Worm (Caenorhabditis elegans) whole organism, L4 larva: ENCODE measurements around the gene F01D4.5.
A peak's percentile ranks its signal among the peaks of the same experiment; 100 is the strongest.

Source experiments
- F10B5.3 ChIP-seq: sonication (generic microtip); optimal IDR thresholded peaks from 2 replicates; lab custom pipeline; 2016; ENCODE audit warnings: mild to moderate bottlenecking, missing genetic modification characterization, missing compliant biosample characterization
- F26F4.8 ChIP-seq: fragments of 200-800 bp; sonication (Bioruptor generic); conservative IDR thresholded peaks from 2 replicates; pipeline ENCODE4 v1.3.6; 2022; ENCODE audit warnings: missing genetic modification characterization, missing compliant biosample characterization
- F37D6.2 ChIP-seq: sonication (generic microtip); optimal IDR thresholded peaks from 2 replicates; lab custom pipeline; 2016; ENCODE audit warnings: mild to moderate bottlenecking, missing genetic modification characterization, missing compliant biosample characterization
- F49E8.2 ChIP-seq: sonication (generic microtip); optimal IDR thresholded peaks from 2 replicates; lab custom pipeline; 2016; ENCODE audit warnings: missing compliant biosample characterization, mild to moderate bottlenecking, missing genetic modification characterization, borderline replicate concordance
- T20F7.1 ChIP-seq: fragments of 200-800 bp; sonication (Bioruptor generic); optimal IDR thresholded peaks from 2 replicates; lab custom pipeline; 2018; ENCODE audit warnings: mild to moderate bottlenecking, missing genetic modification characterization, missing compliant biosample characterization
- T26A8.4 ChIP-seq: fragments of 200-800 bp; sonication (Bioruptor generic); IDR thresholded peaks from 2 replicates; pipeline ENCODE4 v1.3.6; 2022; ENCODE audit warnings: missing genetic modification characterization, missing compliant biosample characterization
- Y48G9A.11 ChIP-seq: fragments of 200-800 bp; sonication (Bioruptor generic); IDR thresholded peaks from 2 replicates; pipeline ENCODE4 v1.3.6; 2022; ENCODE audit warnings: missing genetic modification reagents, missing genetic modification characterization, missing compliant biosample characterization
- Y5F2A.4 ChIP-seq: fragments of 200-800 bp; sonication (Bioruptor generic); optimal IDR thresholded peaks from 2 replicates; lab custom pipeline; 2018; ENCODE audit warnings: mild to moderate bottlenecking, missing genetic modification characterization, missing compliant biosample characterization
- Y75B8A.6 ChIP-seq: fragments of 200-800 bp; sonication (Bioruptor generic); IDR thresholded peaks from 2 replicates; pipeline ENCODE4 v1.3.6; 2022; ENCODE audit warnings: missing genetic modification reagents, missing genetic modification characterization, missing compliant biosample characterization
- ZK337.2 ChIP-seq: fragments of 200-800 bp; sonication (Bioruptor generic); IDR thresholded peaks from 2 replicates; pipeline ENCODE4 v1.3.6; 2022; ENCODE audit warnings: missing genetic modification reagents, missing genetic modification characterization, missing compliant biosample characterization
- aha-1 ChIP-seq: fragments of 150-350 bp; peaks from one replicate; lab custom pipeline; 2014; ENCODE audit warnings: missing biosample characterization, missing genetic modification characterization
- arid-1 ChIP-seq: fragments of 200-800 bp; sonication (Bioruptor generic); conservative IDR thresholded peaks from 2 replicates; pipeline ENCODE4 v1.3.6; 2022; ENCODE audit warnings: missing genetic modification reagents, missing genetic modification characterization, missing compliant biosample characterization
- attf-4 ChIP-seq: sonication (generic microtip); optimal IDR thresholded peaks from 3 replicates; lab custom pipeline; 2017; ENCODE audit warnings: missing biosample characterization, missing genetic modification characterization
- ceh-20 ChIP-seq: fragments of 200-800 bp; sonication (Bioruptor generic); IDR thresholded peaks from 2 replicates; pipeline ENCODE4 v1.3.6; 2022; ENCODE audit warnings: missing genetic modification reagents, missing genetic modification characterization, missing compliant biosample characterization
- ceh-28 ChIP-seq: fragments of 150-350 bp; optimal IDR thresholded peaks from 2 replicates; lab custom pipeline; 2014; ENCODE audit warnings: missing biosample characterization, missing genetic modification reagents, missing genetic modification characterization
- ceh-32 ChIP-seq: sonication (generic microtip); optimal IDR thresholded peaks from 2 replicates; lab custom pipeline; 2016; ENCODE audit warnings: mild to moderate bottlenecking, missing genetic modification characterization, missing compliant biosample characterization; ENCODE audit not compliant: poor library complexity
- ceh-82 ChIP-seq: sonication (generic microtip); optimal IDR thresholded peaks from 2 replicates; lab custom pipeline; 2017; ENCODE audit warnings: missing biosample characterization, missing genetic modification characterization
- ctbp-1 ChIP-seq: fragments of 200-800 bp; sonication (Bioruptor generic); IDR thresholded peaks from 2 replicates; pipeline ENCODE4 v1.3.6; 2022; ENCODE audit warnings: missing genetic modification reagents, missing genetic modification characterization, missing compliant biosample characterization
- daf-12 ChIP-seq: fragments of 150-350 bp; optimal IDR thresholded peaks from 2 replicates; lab custom pipeline; 2014; ENCODE audit warnings: missing biosample characterization, missing genetic modification reagents, missing genetic modification characterization
- daf-8 ChIP-seq: fragments of 200-800 bp; sonication (Bioruptor generic); IDR thresholded peaks from 2 replicates; pipeline ENCODE4 v1.3.6; 2022; ENCODE audit warnings: missing genetic modification characterization, missing compliant biosample characterization
- dmd-8 ChIP-seq: fragments of 200-800 bp; sonication (Bioruptor generic); IDR thresholded peaks from 2 replicates; pipeline ENCODE4 v1.3.6; 2022; ENCODE audit warnings: missing genetic modification characterization, missing compliant biosample characterization
- dve-1 ChIP-seq: sonication (generic microtip); optimal IDR thresholded peaks from 2 replicates; lab custom pipeline; 2017; ENCODE audit warnings: antibody characterized with exemption, mild to moderate bottlenecking, missing genetic modification characterization, missing compliant biosample characterization; ENCODE audit not compliant: insufficient read depth
- fkh-10 ChIP-seq: fragments of 150-350 bp; optimal IDR thresholded peaks from 2 replicates; lab custom pipeline; 2014; ENCODE audit warnings: missing biosample characterization, missing genetic modification reagents, missing genetic modification characterization
- fos-1 ChIP-seq: fragments of 150-350 bp; optimal IDR thresholded peaks from 2 replicates; lab custom pipeline; 2014; ENCODE audit warnings: missing biosample characterization, missing genetic modification characterization
- hlh-11 ChIP-seq: fragments of 200-800 bp; sonication (Bioruptor generic); optimal IDR thresholded peaks from 2 replicates; lab custom pipeline; 2018; ENCODE audit warnings: mild to moderate bottlenecking, missing genetic modification characterization, missing compliant biosample characterization
- hlh-30 ChIP-seq: sonication (generic microtip); optimal IDR thresholded peaks from 2 replicates; lab custom pipeline; 2017; ENCODE audit warnings: antibody characterized with exemption, mild to moderate bottlenecking, missing genetic modification characterization, missing compliant biosample characterization; ENCODE audit not compliant: insufficient read depth
- lim-7 ChIP-seq: fragments of 200-800 bp; sonication (Bioruptor generic); IDR thresholded peaks from 2 replicates; pipeline ENCODE4 v1.3.6; 2022; ENCODE audit warnings: missing genetic modification characterization, missing compliant biosample characterization
- lin-15B ChIP-seq: fragments of 150-350 bp; sonication (generic microtip); optimal IDR thresholded peaks from 3 replicates; lab custom pipeline; 2014; ENCODE audit warnings: missing biosample characterization, missing genetic modification characterization
- lin-38 ChIP-seq: fragments of 200-800 bp; sonication (Bioruptor generic); IDR thresholded peaks from 2 replicates; pipeline ENCODE4 v1.3.6; 2022; ENCODE audit warnings: missing genetic modification reagents, missing genetic modification characterization, missing compliant biosample characterization
- lir-3 ChIP-seq: sonication (generic microtip); optimal IDR thresholded peaks from 2 replicates; lab custom pipeline; 2016; ENCODE audit warnings: mild to moderate bottlenecking, missing genetic modification characterization, missing compliant biosample characterization
- lsy-2 ChIP-seq, 2 experiments: fragments of 150-350 bp in 1 of 2; sonication (generic microtip) in 1 of 2; optimal IDR thresholded peaks; 2 replicates each; lab custom pipeline; 2014 to 2017; ENCODE audit warnings: missing biosample characterization in 2 of 2, missing genetic modification characterization in 2 of 2
- madf-9 ChIP-seq: fragments of 200-800 bp; sonication (Bioruptor generic); conservative IDR thresholded peaks from 2 replicates; pipeline ENCODE4 v1.3.6; 2022; ENCODE audit warnings: missing genetic modification reagents, missing genetic modification characterization, missing compliant biosample characterization
- mdt-29 ChIP-seq: fragments of 200-800 bp; sonication (Bioruptor generic); IDR thresholded peaks from 2 replicates; pipeline ENCODE4 v1.3.6; 2022; ENCODE audit warnings: missing genetic modification reagents, missing genetic modification characterization, missing compliant biosample characterization
- mxl-2 ChIP-seq: fragments of 200-800 bp; sonication (Bioruptor generic); conservative IDR thresholded peaks from 2 replicates; pipeline ENCODE4 v1.3.6; 2022; ENCODE audit warnings: missing genetic modification reagents, missing genetic modification characterization, missing compliant biosample characterization
- nhr-102 ChIP-seq: sonication (generic microtip); optimal IDR thresholded peaks from 2 replicates; lab custom pipeline; 2016; ENCODE audit warnings: mild to moderate bottlenecking, missing genetic modification characterization, moderate library complexity, missing compliant biosample characterization
- nhr-237 ChIP-seq: sonication (generic microtip); optimal IDR thresholded peaks from 2 replicates; lab custom pipeline; 2017; ENCODE audit warnings: missing biosample characterization, missing genetic modification characterization
- nhr-41 ChIP-seq: fragments of 200-800 bp; sonication (Bioruptor generic); IDR thresholded peaks from 2 replicates; pipeline ENCODE4 v1.3.6; 2022; ENCODE audit warnings: missing genetic modification reagents, missing genetic modification characterization, missing compliant biosample characterization
- nhr-42 ChIP-seq: fragments of 200-800 bp; sonication (Bioruptor generic); IDR thresholded peaks from 2 replicates; pipeline ENCODE4 v1.3.6; 2022; ENCODE audit warnings: missing genetic modification characterization, missing compliant biosample characterization
- nhr-48 ChIP-seq: sonication (generic microtip); optimal IDR thresholded peaks from 2 replicates; lab custom pipeline; 2016; ENCODE audit warnings: mild to moderate bottlenecking, missing genetic modification characterization, missing compliant biosample characterization
- nhr-6 ChIP-seq: fragments of 150-350 bp; optimal IDR thresholded peaks from 2 replicates; lab custom pipeline; 2014; ENCODE audit warnings: missing biosample characterization, missing genetic modification characterization
- nhr-76 ChIP-seq: fragments of 150-350 bp; optimal IDR thresholded peaks from 2 replicates; lab custom pipeline; 2014; ENCODE audit warnings: missing biosample characterization, missing genetic modification characterization
- pha-4 ChIP-seq, 2 experiments: fragments of 150-350 bp in 1 of 2; fragments of 200-800 bp in 1 of 2; sonication (Bioruptor generic) in 1 of 2; IDR thresholded peaks in 1 of 2; optimal IDR thresholded peaks in 1 of 2; 2 replicates each; pipeline versions ENCODE4 v1.3.6 to Lab custom; 2014 to 2022; ENCODE audit warnings: missing genetic modification characterization in 2 of 2, missing genetic modification reagents in 2 of 2, missing biosample characterization in 1 of 2, missing compliant biosample characterization in 1 of 2
- php-3 ChIP-seq: fragments of 200-800 bp; sonication (Bioruptor generic); IDR thresholded peaks from 2 replicates; pipeline ENCODE4 v1.3.6; 2022; ENCODE audit warnings: missing genetic modification reagents, missing genetic modification characterization, missing compliant biosample characterization
- pqm-1 ChIP-seq: sonication (generic microtip); optimal IDR thresholded peaks from 2 replicates; lab custom pipeline; 2017; ENCODE audit warnings: missing biosample characterization, missing genetic modification characterization
- saeg-2 ChIP-seq: fragments of 200-800 bp; sonication (Bioruptor generic); IDR thresholded peaks from 2 replicates; pipeline ENCODE4 v1.3.6; 2022; ENCODE audit warnings: missing genetic modification reagents, missing genetic modification characterization, missing compliant biosample characterization
- set-16 ChIP-seq: fragments of 200-800 bp; sonication (Bioruptor generic); IDR thresholded peaks from 2 replicates; pipeline ENCODE4 v1.3.6; 2022; ENCODE audit warnings: missing genetic modification reagents, missing genetic modification characterization, missing compliant biosample characterization
- snpc-4 ChIP-seq: fragments of 150-350 bp; optimal IDR thresholded peaks from 2 replicates; lab custom pipeline; 2014; ENCODE audit warnings: missing biosample characterization, missing genetic modification characterization
- unc-130 ChIP-seq: sonication (generic microtip); optimal IDR thresholded peaks from 2 replicates; lab custom pipeline; 2016; ENCODE audit warnings: missing genetic modification reagents, missing genetic modification characterization, missing compliant biosample characterization
- zag-1 ChIP-seq: fragments of 150-350 bp; optimal IDR thresholded peaks from 2 replicates; lab custom pipeline; 2014; ENCODE audit warnings: missing biosample characterization, missing genetic modification characterization
- zfp-2 ChIP-seq: sonication (generic microtip); optimal IDR thresholded peaks from 2 replicates; lab custom pipeline; 2016; ENCODE audit warnings: mild to moderate bottlenecking, missing genetic modification characterization, missing compliant biosample characterization
- zfp-3 ChIP-seq: fragments of 200-800 bp; sonication (Bioruptor generic); conservative IDR thresholded peaks from 2 replicates; pipeline ENCODE4 v1.3.6; 2022; ENCODE audit warnings: missing genetic modification reagents, missing genetic modification characterization, missing compliant biosample characterization
- zip-11 ChIP-seq: fragments of 200-800 bp; sonication (Bioruptor generic); IDR thresholded peaks from 2 replicates; pipeline ENCODE4 v1.3.6; 2022; ENCODE audit warnings: missing genetic modification characterization, missing compliant biosample characterization

The F01D4.5 gene

DNA sequence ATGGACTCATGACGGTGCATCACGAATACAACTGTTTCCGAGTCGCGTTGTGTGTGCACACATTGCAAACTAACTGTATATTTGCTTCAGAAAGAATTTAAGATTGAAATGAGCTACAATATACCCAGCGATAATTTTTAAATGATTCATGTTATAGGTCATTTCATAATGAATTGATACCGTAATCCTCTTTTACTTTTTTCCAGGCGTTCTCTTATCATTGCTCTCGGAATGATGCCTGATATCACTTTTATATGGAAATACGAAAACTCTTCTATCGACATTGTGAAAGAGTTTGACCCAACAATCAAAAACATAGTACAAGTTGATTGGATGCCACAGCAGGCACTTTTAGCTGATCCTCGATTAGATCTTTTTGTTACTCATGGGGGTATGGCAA, 17.1 kb downstream of the F01D4.5 start (continued):
- TF ChIP-seq nhr-102 (tag; lab: Kevin White, UChicago) (no peak), hlh-30 (tag; lab: Kevin White, UChicago) (no peak), lin-15B (tag; lab: Kevin White, UChicago) (no peak), daf-12 (tag; lab: Kevin White, UChicago) (no peak), attf-4 (no peak), lin-38 (no peak), saeg-2 (GFP tag; lab: Robert Waterston, UW) (no peak), Y48G9A.11 (GFP tag; lab: Robert Waterston, UW) (no peak), lim-7 (no peak), F37D6.2 (tag; lab: Kevin White, UChicago) (no peak), fos-1 (tag; lab: Kevin White, UChicago) (no peak), nhr-42 (no peak), pqm-1 (peak; percentile 83), T20F7.1 (GFP tag; lab: Kevin White, UChicago) (no peak), zag-1 (tag; lab: Kevin White, UChicago) (no peak), ceh-32 (tag; lab: Kevin White, UChicago) (no peak), ctbp-1 (no peak), set-16 (GFP tag; lab: Robert Waterston, UW) (no peak), php-3 (GFP tag; lab: Robert Waterston, UW) (peak; percentile 23; the same call in 1 of the 2 replicates), ceh-82 (no peak), daf-8 (GFP tag; lab: Robert Waterston, UW) (no peak), ceh-20 (no peak), mxl-2 (GFP tag; lab: Robert Waterston, UW) (no peak), madf-9 (GFP tag; lab: Robert Waterston, UW) (no peak), zfp-2 (tag; lab: Kevin White, UChicago) (no peak), F10B5.3 (no peak), hlh-11 (peak; percentile 44), nhr-6 (tag; lab: Kevin White, UChicago) (no peak), dmd-8 (GFP tag; lab: Robert Waterston, UW) (no peak), nhr-237 (tag; lab: Kevin White, UChicago) (no peak), pha-4 (GFP tag; IDR thresholded peaks at IDR 0.05; lab: Robert Waterston, UW) (no peak), pha-4 (tag; optimal IDR thresholded peaks at IDR 0.05; lab: Kevin White, UChicago) (no peak), Y75B8A.6 (GFP tag; lab: Robert Waterston, UW) (no peak), snpc-4 (tag; lab: Kevin White, UChicago) (no peak), nhr-48 (tag; lab: Kevin White, UChicago) (no peak), nhr-76 (tag; lab: Kevin White, UChicago) (no peak), fkh-10 (no peak), unc-130 (GFP tag; lab: Kevin White, UChicago) (no peak), nhr-41 (GFP tag; lab: Robert Waterston, UW) (no peak), Y5F2A.4 (GFP tag; lab: Kevin White, UChicago) (no peak), aha-1 (tag; lab: Kevin White, UChicago) (peak; percentile 54), zfp-3 (GFP tag; lab: Robert Waterston, UW) (no peak), lsy-2 (tag; optimal IDR thresholded peaks at IDR 0.05; lab: Kevin White, UChicago) (peak in 1 of 2 experiments; percentile 61), ceh-28 (tag; lab: Kevin White, UChicago) (no peak), zip-11 (GFP tag; lab: Robert Waterston, UW) (no peak), dve-1 (tag; lab: Kevin White, UChicago) (peak; percentile 44), mdt-29 (no peak), arid-1 (GFP tag; lab: Robert Waterston, UW) (no peak), F26F4.8 (GFP tag; lab: Robert Waterston, UW) (no peak), ZK337.2 (no peak), lir-3 (tag; lab: Kevin White, UChicago) (no peak), F49E8.2 (no peak), T26A8.4 (GFP tag; lab: Robert Waterston, UW) (no peak)
